Worm (Caenorhabditis elegans): ENCODE measurements around the gene R05D8.11.
A peak's percentile ranks its signal among the peaks of the same experiment; 100 is the strongest.

Gene R05D8.11

DNA sequence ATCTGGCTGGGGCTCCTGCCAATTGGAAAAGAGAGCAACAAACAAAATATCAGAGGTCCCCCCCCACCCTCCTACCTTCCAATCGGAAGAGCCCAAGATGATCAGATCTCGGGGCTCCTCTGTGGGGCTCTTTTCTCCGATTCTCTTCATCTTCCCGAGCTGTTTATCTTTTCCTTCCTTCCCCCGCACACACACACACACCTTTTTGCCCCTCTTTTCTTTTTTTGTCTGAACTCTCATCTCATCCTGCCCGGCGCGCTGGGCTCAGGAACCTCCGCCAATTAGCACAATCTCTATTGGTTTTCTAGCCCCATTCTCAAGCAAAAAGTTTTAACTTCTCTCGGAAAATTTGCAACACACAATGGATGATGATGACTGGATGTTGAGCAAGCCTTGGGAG is 22.6 kb upstream of the R05D8.11 start:
- no peak for TF ChIP-seq Y22D7AL.16 (tag; optimal IDR thresholded peaks at IDR 0.05)
- no peak for TF ChIP-seq pqm-1 (tag; optimal IDR thresholded peaks at IDR 0.05)
- peak; percentile 62 for TF ChIP-seq ceh-18 (tag; optimal IDR thresholded peaks at IDR 0.05)
- TF ChIP-seq sox-2 (GFP tag; IDR thresholded peaks at IDR 0.05) = no peak
- TF ChIP-seq nfya-1 (tag; optimal IDR thresholded peaks at IDR 0.05) = peak; percentile 66

DNA sequence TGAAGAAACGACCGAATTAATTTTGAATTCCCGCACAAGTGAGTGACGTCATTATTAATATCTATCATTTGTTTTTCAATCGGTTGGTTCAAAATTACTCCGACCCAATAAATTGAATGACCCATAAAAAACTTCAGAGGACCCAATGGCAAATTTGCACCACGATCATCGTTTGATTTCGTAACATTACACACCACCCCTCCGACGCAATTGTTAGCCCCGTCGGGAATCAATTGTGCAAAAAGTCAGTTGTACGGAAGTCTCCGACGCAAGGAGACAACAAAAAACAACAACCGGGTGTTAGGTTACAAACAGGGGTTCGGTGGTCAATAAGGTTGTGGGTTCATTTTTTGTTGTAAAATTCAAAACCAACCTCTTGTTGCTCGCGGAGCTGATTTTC is 21.3 kb upstream of the R05D8.11 start:
- no peak for TF ChIP-seq dve-1 (tag; optimal IDR thresholded peaks at IDR 0.05)
- TF ChIP-seq gmeb-2 (tag; optimal IDR thresholded peaks at IDR 0.05) = no peak
- no peak for TF ChIP-seq ttx-3 (tag; optimal IDR thresholded peaks at IDR 0.05)
- no peak for TF ChIP-seq syd-9 (tag; optimal IDR thresholded peaks at IDR 0.05)
- no peak for TF ChIP-seq unc-3 (GFP tag; conservative IDR thresholded peaks at IDR 0.05)
- no peak for TF ChIP-seq unc-3 (tag; optimal IDR thresholded peaks at IDR 0.05)
- TF ChIP-seq K02D7.2 (tag; optimal IDR thresholded peaks at IDR 0.05) = no peak
- TF ChIP-seq ceh-14 (tag; optimal IDR thresholded peaks at IDR 0.05) = no peak
- no peak for TF ChIP-seq ceh-2 (tag; optimal IDR thresholded peaks at IDR 0.05)
- no peak for TF ChIP-seq pha-2 (tag; optimal IDR thresholded peaks at IDR 0.05)
- no peak for TF ChIP-seq madf-2 (tag; optimal IDR thresholded peaks at IDR 0.05)
- TF ChIP-seq hlh-6 (tag; optimal IDR thresholded peaks at IDR 0.05) = no peak
- TF ChIP-seq ceh-48 (tag; optimal IDR thresholded peaks at IDR 0.05) = no peak
- no peak for TF ChIP-seq mec-3 (tag; optimal IDR thresholded peaks at IDR 0.05; ENCODE audit: borderline replicate concordance)
- no peak for TF ChIP-seq ceh-31 (tag; optimal IDR thresholded peaks at IDR 0.05)
- no peak for TF ChIP-seq rnt-1 (tag; optimal IDR thresholded peaks at IDR 0.05)
- no peak for TF ChIP-seq ceh-19 (GFP tag; optimal IDR thresholded peaks at IDR 0.05)
- no peak for TF ChIP-seq elt-2 (tag; optimal IDR thresholded peaks at IDR 0.05)

- TF ChIP-seq sdc-2 (tag; optimal IDR thresholded peaks at IDR 0.05) (no peak), npax-4 (tag; optimal IDR thresholded peaks at IDR 0.05) (no peak), hlh-6 (tag; optimal IDR thresholded peaks at IDR 0.05) (peak; percentile 7)
Measured at ce11 chrV:2800676-2801075, 20.0 kb upstream of the R05D8.11 start.

DNA sequence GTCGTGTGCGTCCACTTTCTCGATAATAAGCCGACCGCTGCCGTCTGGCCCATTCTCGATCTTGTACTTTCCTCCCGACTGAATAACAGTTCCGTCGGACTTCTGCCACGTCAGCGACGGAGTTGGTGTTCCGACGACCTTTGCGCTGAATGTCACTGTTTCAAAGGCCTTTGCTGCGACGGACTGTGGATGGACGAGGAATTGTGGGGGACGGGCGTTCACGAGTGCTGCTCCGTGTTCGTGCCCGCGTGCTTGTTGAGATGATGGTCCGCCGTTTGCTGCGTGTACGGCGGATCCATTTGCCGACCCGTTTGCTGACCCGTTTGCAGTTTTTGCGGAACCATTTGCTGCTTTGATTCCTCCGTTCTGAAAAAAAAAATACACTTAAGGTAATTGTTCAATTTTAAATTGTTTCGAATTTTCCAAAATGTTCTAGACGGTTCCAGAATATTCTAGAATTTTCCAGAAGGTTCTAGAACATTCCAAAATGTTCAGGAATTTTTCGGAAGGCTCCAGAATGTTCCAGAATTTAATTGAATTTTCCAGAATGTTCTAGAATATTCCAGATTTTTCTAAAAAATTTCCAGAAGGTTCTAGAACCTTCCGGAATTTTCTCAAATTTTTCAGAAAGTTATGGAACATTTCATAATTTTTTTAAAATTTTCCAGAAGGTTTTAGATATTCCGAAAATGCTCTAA is 18.6 kb upstream of the R05D8.11 start:
- TF ChIP-seq odd-2 (tag; optimal IDR thresholded peaks at IDR 0.05) (no peak), pqm-1 (tag; optimal IDR thresholded peaks at IDR 0.05) (no peak), ceh-31 (tag; optimal IDR thresholded peaks at IDR 0.05) (no peak), elt-4 (tag; optimal IDR thresholded peaks at IDR 0.05) (no peak), sox-4 (tag; optimal IDR thresholded peaks at IDR 0.05) (no peak), pag-3 (tag; optimal IDR thresholded peaks at IDR 0.05; ENCODE audit: borderline replicate concordance) (no peak), syd-9 (tag; optimal IDR thresholded peaks at IDR 0.05) (no peak), ama-1 (optimal IDR thresholded peaks at IDR 0.05) (no peak), che-1 (tag; optimal IDR thresholded peaks at IDR 0.05) (no peak), ceh-19 (GFP tag; optimal IDR thresholded peaks at IDR 0.05) (no peak), ceh-30 (tag; optimal IDR thresholded peaks at IDR 0.05) (no peak), ttx-3 (tag; optimal IDR thresholded peaks at IDR 0.05) (no peak), dve-1 (tag; optimal IDR thresholded peaks at IDR 0.05) (no peak), nfya-1 (tag; optimal IDR thresholded peaks at IDR 0.05) (no peak), unc-86 (tag; optimal IDR thresholded peaks at IDR 0.05) (no peak), hlh-6 (tag; optimal IDR thresholded peaks at IDR 0.05) (no peak)

- no peak for TF ChIP-seq madf-2 (tag; optimal IDR thresholded peaks at IDR 0.05)
- no peak for TF ChIP-seq fkh-6 (tag; optimal IDR thresholded peaks at IDR 0.05)
- no peak for TF ChIP-seq ceh-14 (tag; optimal IDR thresholded peaks at IDR 0.05)
- TF ChIP-seq C08G9.2 (tag; optimal IDR thresholded peaks at IDR 0.05) = no peak
- TF ChIP-seq unc-3 (GFP tag; conservative IDR thresholded peaks at IDR 0.05) = no peak
- no peak for TF ChIP-seq unc-3 (tag; optimal IDR thresholded peaks at IDR 0.05)
- no peak for TF ChIP-seq sox-4 (tag; optimal IDR thresholded peaks at IDR 0.05)
- no peak for TF ChIP-seq Y22D7AL.16 (tag; optimal IDR thresholded peaks at IDR 0.05)
Measured at ce11 chrV:2795998-2796397, 15.3 kb upstream of the R05D8.11 start, which contains the start of gene F54E2.2. TSS of gene F54E2.2 (plus strand) at chrV:2796298.

Measured in whole organism, late embryonic.